Fruit fly (Drosophila melanogaster): Measurements from ENCODE around the gene CLIP-190.
A peak's percentile ranks its signal among the peaks of the same experiment; 100 is the strongest.

Gene CLIP-190

DNA sequence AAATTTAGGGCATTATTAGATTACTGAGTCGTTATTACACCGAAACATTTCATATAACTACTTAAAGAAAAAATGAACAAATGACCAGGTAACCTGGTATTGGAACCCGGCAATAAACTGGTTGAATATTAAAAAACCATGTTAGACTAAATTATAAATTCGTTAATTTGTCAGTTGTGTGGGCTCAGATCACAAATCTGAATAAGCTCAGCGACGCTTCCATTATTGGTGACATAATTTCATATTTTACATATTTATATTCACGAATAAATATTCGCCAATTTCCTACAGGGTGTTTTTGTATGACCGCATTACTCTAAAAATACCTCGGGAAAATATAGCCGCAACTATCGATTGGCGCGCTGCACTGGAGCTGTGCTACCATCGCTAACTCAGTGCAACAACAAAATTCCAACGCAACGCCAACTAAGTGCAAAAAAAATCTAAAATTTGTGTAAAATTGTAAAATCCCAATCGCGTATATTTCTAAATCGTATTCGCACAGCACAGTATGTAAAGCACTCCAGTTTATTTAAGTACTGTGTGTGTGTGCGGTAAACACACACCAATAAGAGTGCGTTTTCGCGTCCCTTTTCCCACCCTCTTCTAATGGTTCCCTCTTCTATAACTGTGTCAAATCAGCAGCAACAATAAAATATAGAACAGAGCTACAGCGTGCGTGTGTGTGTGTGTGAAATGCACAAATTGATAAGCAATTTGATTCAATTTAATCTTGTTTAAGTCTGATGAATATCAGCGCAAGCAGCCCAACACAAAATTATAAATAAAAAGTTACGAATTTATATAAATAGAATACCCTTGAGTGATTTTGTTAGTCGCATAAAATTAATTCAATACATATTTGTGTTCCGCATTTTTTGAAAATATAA lies at the start of gene CLIP-190 (continued):
- TF ChIP-seq CG9609 (GFP tag; optimal IDR thresholded peaks at IDR 0.05) (no peak), lmd (GFP tag; IDR thresholded peaks at IDR 0.05) (no peak), nmo (GFP tag; optimal IDR thresholded peaks at IDR 0.05) (peak; percentile 58), YL-1 (GFP tag; optimal IDR thresholded peaks at IDR 0.05) (no peak), Scr (GFP tag; IDR thresholded peaks at IDR 0.05; ENCODE audit: partially characterized antibody) (peak; percentile 65), ac (GFP tag; optimal IDR thresholded peaks at IDR 0.05) (no peak), Doc2 (GFP tag; IDR thresholded peaks at IDR 0.05) (no peak), CG18262 (tag; optimal IDR thresholded peaks at IDR 0.05) (peak; percentile 100), CG17361 (GFP tag; IDR thresholded peaks at IDR 0.05) (0 out of 3 replicates have a peak, but pooled peaks have one; percentile 13), CG32767 (GFP tag; IDR thresholded peaks at IDR 0.05) (no peak), Side (GFP tag; optimal IDR thresholded peaks at IDR 0.05) (no peak), Hmx (GFP tag; optimal IDR thresholded peaks at IDR 0.05) (no peak), CG6272 (GFP tag; IDR thresholded peaks at IDR 0.05) (no peak), tll (GFP tag; optimal IDR thresholded peaks at IDR 0.05) (no peak), vnd (GFP tag; IDR thresholded peaks at IDR 0.05; ENCODE audit: partially characterized antibody) (peak; percentile 39; the same call in 2 of the 3 replicates), sna (GFP tag; IDR thresholded peaks at IDR 0.05; ENCODE audit: partially characterized antibody) (no peak; the same call in 1 of the 2 replicates), HLHmδ (GFP tag; optimal IDR thresholded peaks at IDR 0.05) (no peak), salm (tag; optimal IDR thresholded peaks at IDR 0.05) (no peak), Dek (tag; optimal IDR thresholded peaks at IDR 0.05) (no peak), crc (GFP tag; optimal IDR thresholded peaks at IDR 0.05) (no peak), CG17612 (GFP tag; IDR thresholded peaks at IDR 0.05) (no peak), Tbp (GFP tag; optimal IDR thresholded peaks at IDR 0.05) (no peak), CG8290 (GFP tag; optimal IDR thresholded peaks at IDR 0.05) (no peak), CG8290 (tag; optimal IDR thresholded peaks at IDR 0.05) (peak in 1 of 2 experiments; percentile 54), CG3726 (GFP tag; IDR thresholded peaks at IDR 0.05) (no peak), lola (GFP tag; optimal IDR thresholded peaks at IDR 0.05) (no peak), dimm (GFP tag; IDR thresholded peaks at IDR 0.05) (no peak), CG10959 (GFP tag; IDR thresholded peaks at IDR 0.05) (no peak), Hey (tag; optimal IDR thresholded peaks at IDR 0.05) (no peak), CG3163 (GFP tag; optimal IDR thresholded peaks at IDR 0.05) (no peak), fd102C (GFP tag; optimal IDR thresholded peaks at IDR 0.05) (no peak), CG30431 (GFP tag; optimal IDR thresholded peaks at IDR 0.05) (no peak), lov (optimal IDR thresholded peaks at IDR 0.05) (no peak), lov (GFP tag; IDR thresholded peaks at IDR 0.05) (no peak), chinmo (GFP tag; IDR thresholded peaks at IDR 0.05; ENCODE audit: partially characterized antibody) (peak; percentile 83), CG2875 (GFP tag; optimal IDR thresholded peaks at IDR 0.05) (no peak), unpg (GFP tag; optimal IDR thresholded peaks at IDR 0.05) (no peak), CG1603 (tag; optimal IDR thresholded peaks at IDR 0.05) (peak; percentile 53), knrl (GFP tag; IDR thresholded peaks at IDR 0.05; ENCODE audit: partially characterized antibody) (peak; percentile 70), CG1832 (GFP tag; optimal IDR thresholded peaks at IDR 0.05) (no peak), bigmax (GFP tag; optimal IDR thresholded peaks at IDR 0.05) (no peak), CTCF (GFP tag; optimal IDR thresholded peaks at IDR 0.05) (peak; percentile 27), ara (GFP tag; IDR thresholded peaks at IDR 0.05) (no peak), CG12236 (GFP tag; optimal IDR thresholded peaks at IDR 0.05) (no peak), CG17912 (GFP tag; optimal IDR thresholded peaks at IDR 0.05) (no peak), cas (GFP tag; IDR thresholded peaks at IDR 0.05) (no peak), CG4404 (GFP tag; IDR thresholded peaks at IDR 0.05) (no peak), p53 (GFP tag; optimal IDR thresholded peaks at IDR 0.05) (no peak), klu (GFP tag; IDR thresholded peaks at IDR 0.05) (no peak), Rx (GFP tag; IDR thresholded peaks at IDR 0.05) (no peak), Sin3A (optimal IDR thresholded peaks at IDR 0.05) (peak; percentile 27)
